Fruit fly (Drosophila melanogaster): ENCODE data around the gene Dbx.
A peak's percentile ranks its signal among the peaks of the same experiment; 100 is the strongest.

Gene Dbx

DNA sequence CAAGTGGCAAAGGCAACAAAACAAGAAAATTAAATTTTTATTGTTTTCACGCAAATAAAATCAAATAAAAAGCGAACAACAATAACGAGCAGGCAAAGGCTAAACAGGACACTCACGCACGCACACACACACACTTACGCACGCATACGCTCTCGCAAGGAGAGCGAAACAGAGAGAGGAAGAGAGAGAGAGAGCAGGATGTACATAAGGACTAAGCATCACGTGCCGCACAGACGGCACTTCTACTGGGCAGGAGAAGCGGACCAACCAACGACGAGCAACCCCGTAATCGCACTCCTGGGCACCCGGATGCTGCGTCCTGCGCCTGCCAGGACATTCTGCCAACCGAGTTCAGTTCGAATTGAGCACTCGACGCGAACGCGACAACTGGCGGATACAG, at the start of gene Dbx:
TSS of gene Dbx (plus strand) at position 365 of the 400 bp plus-strand sequence.
- TF ChIP-seq noc (tag; optimal IDR thresholded peaks at IDR 0.05), result no peak

dm6 chr3L:1876215-1876625, 44.9 kb upstream of the Dbx start, which contains the start of gene dre4:
Gene dre4 (minus strand): TSS chr3L:1876312.
- peak; percentile 21 for TF ChIP-seq noc (tag; optimal IDR thresholded peaks at IDR 0.05)

DNA sequence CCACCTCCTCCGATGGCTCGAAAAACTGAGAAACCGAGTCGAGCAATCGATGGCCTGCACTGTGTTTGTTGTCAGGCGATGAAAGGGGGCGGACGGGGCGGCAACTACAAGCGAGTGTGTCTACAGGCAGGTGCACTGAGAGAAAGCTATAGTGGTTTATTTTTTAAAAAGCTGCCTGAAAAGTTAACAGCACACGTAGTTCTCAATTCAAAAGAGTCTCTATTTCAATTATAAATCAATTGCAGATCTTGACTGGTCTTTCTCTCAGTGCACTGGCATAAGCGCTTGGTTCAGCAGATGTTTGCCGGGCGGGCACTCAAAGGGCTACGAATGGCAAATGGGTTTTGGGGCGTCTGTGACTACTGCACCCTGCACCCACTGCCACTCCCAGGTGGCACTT, 40.4 kb upstream of the Dbx start:
- TF ChIP-seq noc (tag; optimal IDR thresholded peaks at IDR 0.05), result no peak

dm6 chr3L:1881919-1882318, 39.2 kb upstream of the Dbx start:
- peak; percentile 16 for TF ChIP-seq noc (tag; optimal IDR thresholded peaks at IDR 0.05)

DNA sequence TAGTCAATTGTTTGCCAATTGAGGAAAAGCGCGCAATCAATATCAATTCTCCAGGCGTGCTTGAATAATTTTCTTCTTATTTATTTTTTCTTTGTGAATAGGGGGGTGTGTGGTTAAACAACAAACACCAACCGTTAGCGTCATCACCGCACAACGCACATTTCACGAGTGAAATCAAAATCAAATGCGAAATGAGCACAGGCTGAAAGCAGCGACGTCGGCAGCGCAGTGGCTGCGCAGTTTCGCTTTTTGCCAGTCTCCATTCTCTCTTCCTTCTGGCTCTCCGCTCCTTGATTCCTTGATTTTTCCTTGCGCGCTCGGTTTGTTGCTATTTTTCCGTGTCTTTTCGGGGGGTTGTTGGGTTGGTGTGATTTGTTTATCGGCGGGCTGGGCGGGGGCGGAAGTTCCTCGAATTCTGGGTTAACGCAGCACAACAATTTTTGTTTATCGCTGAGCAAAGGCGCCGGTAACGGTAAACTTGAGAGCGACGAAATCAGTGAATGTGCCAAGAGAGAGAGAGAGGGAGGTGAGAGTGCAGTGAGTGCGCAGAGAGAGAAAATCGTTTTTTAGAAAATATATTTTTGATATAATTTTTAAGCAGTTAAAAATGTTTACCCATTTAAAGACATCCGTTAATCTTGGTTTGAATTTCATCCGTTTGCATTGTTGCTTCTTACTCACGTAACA, 38.1 kb upstream of the Dbx start, which contains the start of gene CG13937:
TSS of gene CG13937 (minus strand) at position 174 of the 687 bp plus-strand sequence.
- TF ChIP-seq noc (tag; optimal IDR thresholded peaks at IDR 0.05), result no peak

DNA sequence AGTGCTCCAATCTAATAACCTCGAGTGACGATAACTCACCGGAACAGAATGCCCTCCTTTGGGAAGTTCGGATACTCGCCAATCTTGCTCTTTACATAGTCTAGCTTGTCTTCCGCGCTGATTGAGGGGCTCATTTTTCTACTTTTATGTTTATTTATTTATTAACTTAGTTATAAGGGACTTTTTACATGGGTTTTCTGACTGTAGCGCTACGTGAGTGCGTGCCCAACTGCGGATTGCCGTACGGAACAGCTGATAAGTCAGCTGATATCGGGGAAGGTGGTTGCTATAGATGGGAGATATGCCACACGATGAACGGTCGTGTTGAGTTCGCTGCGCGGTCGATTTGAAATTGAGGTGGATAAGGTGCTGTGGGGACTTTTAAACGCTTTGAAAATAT, 36.5 kb upstream of the Dbx start, which contains the start of gene Aprt:
TSS of gene Aprt (minus strand) at position 368 of the 400 bp plus-strand sequence.
- TF ChIP-seq noc (tag; optimal IDR thresholded peaks at IDR 0.05), result peak; percentile 72

dm6 chr3L:1885436-1885835, 35.7 kb upstream of the Dbx start, which contains the start of gene Tmhs:
Gene Tmhs (plus strand): TSS chr3L:1885657.
- no peak for TF ChIP-seq noc (tag; optimal IDR thresholded peaks at IDR 0.05)

DNA sequence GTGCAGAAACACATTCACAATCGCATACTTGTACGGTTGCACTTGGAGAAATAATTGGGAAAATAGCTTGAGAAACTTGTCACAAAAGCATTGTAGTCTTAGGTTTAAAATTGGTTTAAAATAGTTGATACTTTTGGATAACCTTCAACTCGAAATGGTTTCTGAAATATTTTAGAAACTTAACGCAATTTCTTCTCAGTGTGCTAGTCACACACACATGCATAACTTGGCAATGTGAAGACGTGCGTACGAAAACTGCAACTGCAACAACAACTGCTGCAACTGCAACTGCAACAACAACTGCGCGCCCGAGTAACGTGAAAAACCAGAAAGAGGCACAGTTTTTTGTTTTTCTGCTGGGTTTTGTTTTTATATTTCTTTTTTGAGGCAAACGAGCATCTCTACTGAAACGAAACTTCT, 35.0 kb upstream of the Dbx start:
- TF ChIP-seq noc (tag; optimal IDR thresholded peaks at IDR 0.05), result no peak

DNA sequence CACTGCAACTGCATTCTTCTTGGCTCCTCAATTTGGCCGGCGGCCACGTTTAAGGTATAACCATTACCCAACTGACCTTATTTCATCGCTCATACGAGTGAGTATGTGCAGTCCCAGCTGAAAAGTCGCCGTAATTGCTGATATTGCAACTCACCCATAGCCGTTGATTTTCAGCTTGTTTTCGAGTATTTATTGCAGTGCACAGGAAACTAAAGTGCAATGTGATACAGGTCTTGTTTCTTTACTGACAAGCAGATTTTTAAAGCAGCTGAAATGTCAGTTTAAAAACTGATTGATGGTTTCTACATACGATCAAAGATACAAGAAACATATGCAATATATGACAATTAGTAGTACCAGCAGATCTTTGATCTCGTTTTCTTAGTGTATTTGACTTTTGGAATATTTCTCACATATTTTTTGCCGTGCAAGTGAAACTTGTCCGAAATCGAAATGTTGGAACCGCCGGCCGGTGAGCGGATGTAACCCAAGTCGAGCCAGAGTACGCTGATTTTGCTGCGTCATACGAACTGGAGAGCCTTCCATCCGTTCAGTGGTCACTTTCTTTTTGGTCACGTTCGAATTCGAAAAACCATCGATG, 33.1 kb upstream of the Dbx start:
- TF ChIP-seq noc (tag; optimal IDR thresholded peaks at IDR 0.05), result no peak

DNA sequence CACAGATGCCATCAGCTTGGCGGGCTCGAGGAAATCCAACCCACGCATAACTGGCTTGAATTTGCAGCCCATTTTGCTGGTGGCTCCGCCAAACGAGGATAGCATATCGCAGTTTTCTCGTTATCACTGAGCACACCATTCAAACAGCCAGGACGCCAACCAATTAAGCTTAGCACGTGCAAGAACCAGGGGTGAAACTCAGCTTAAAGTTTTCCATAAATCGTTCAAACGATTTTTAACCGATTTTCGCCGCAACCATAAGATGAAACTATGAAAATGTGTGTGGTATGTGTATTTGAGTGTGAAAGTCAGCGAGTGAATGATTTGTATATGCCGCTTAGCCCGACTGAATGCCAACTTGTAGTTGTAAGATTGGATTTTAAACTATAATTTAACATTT, 30.2 kb upstream of the Dbx start:
- no peak for TF ChIP-seq noc (tag; optimal IDR thresholded peaks at IDR 0.05)

dm6 chr3L:1891914-1892313, 29.2 kb upstream of the Dbx start:
- no peak for TF ChIP-seq noc (tag; optimal IDR thresholded peaks at IDR 0.05)

- no peak for TF ChIP-seq noc (tag; optimal IDR thresholded peaks at IDR 0.05)
Observed at dm6 chr3L:1897709-1898108, 23.4 kb upstream of the Dbx start.

DNA sequence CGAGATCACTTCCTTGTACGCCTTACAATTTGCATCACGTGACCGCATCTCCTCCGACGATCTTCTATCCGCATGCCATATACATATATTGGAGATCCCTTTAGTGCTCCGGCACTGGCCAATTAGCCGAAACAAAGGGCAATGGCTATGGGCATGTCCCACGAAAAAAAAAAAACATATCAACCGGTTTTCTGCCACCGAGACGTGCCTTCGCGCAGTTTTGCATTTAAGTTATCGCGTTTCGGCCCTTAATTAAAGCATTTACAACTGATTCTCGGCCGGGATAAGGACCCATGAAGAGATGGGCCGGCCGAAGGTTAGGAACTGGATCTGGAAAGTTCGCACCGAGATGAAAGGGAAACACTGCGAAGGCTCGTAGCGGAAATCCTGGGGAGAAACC, 21.5 kb upstream of the Dbx start:
- no peak for TF ChIP-seq noc (tag; optimal IDR thresholded peaks at IDR 0.05)

- no peak for TF ChIP-seq noc (tag; optimal IDR thresholded peaks at IDR 0.05)
Observed at dm6 chr3L:1900633-1901032, 20.5 kb upstream of the Dbx start.

DNA sequence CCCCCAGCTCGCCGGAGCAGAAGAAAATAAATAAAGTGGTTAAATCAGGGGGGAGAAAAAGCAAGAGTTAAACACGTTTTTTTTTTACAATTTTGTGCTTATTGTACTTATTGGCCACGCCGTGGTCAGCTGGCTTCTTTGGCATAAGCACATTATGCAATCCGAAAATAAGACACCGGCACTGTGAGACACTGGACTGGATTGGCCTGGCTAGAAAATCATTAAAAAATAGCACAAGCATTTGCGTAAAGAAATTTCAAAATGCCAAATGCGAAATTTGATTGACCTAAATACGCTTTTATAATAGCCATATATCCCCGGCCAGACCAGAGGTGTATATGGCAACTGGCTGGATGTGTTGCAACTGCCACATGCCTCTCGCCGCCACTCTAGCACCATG, 16.7 kb upstream of the Dbx start:
- no peak for TF ChIP-seq noc (tag; optimal IDR thresholded peaks at IDR 0.05)

DNA sequence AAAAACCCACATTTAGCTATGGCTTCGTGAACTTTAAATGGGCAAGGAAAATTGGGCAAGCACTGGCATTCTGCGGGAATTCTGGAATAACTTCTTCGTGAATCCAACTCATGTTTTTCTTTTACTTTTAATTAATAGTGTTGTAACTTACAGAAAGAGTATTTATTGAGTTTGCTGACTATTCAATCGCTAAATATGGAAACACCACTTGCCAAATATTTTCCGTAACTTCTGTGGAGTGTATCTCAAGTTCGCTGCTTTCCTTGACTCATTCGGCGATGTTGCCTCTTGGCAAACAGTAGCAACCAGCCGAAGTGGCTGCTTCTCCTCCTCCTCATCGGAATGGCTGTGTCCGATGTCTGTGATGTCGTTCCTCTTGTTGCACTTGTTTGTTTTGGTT, 15.8 kb upstream of the Dbx start:
- TF ChIP-seq noc (tag; optimal IDR thresholded peaks at IDR 0.05), result no peak

dm6 chr3L:1906208-1906607, 14.9 kb upstream of the Dbx start:
- TF ChIP-seq noc (tag; optimal IDR thresholded peaks at IDR 0.05), result no peak

Data from whole organism, larva.